Worm (Caenorhabditis elegans): Measurements from ENCODE around the gene set-15.
A peak's percentile ranks its signal among the peaks of the same experiment; 100 is the strongest.

Gene set-15

ce11 chrIV:4811863-4812262 is 31.8 kb upstream of the set-15 start, which contains the start of gene srw-95 (continued):
- TF ChIP-seq lin-26 (GFP tag; IDR thresholded peaks at IDR 0.05) (0 out of 2 replicates have a peak, but pooled peaks have one; percentile 18), snpc-1.3 (tag; optimal IDR thresholded peaks at IDR 0.05; ENCODE audit: insufficient read depth) (peak; percentile 19), cebp-1 (GFP tag; IDR thresholded peaks at IDR 0.05) (no peak), cebp-1 (tag; optimal IDR thresholded peaks at IDR 0.05) (peak; percentile 16), F33H1.4 (GFP tag; IDR thresholded peaks at IDR 0.05) (no peak), C17E4.6 (GFP tag; IDR thresholded peaks at IDR 0.05) (no peak), lin-54 (GFP tag; optimal IDR thresholded peaks at IDR 0.05) (peak; percentile 9), lin-40 (tag; optimal IDR thresholded peaks at IDR 0.05) (no peak), mcd-1 (GFP tag; IDR thresholded peaks at IDR 0.05) (peak; percentile 28; the same call in 1 of the 2 replicates), him-1 (tag; optimal IDR thresholded peaks at IDR 0.05) (no peak), madf-3 (GFP tag; IDR thresholded peaks at IDR 0.05) (0 out of 2 replicates have a peak, but pooled peaks have one; percentile 71), egl-44 (GFP tag; IDR thresholded peaks at IDR 0.05) (no peak), mel-28 (tag; optimal IDR thresholded peaks at IDR 0.05; ENCODE audit: borderline replicate concordance) (no peak)

ce11 chrIV:4810377-4810984 is 30.5 kb upstream of the set-15 start, which contains the start of gene eif-1.A:
TSS of gene eif-1.A (plus strand) at chrIV:4810934.
- TF ChIP-seq lsl-1 (GFP tag; optimal IDR thresholded peaks at IDR 0.05) (peak; percentile 39), efl-1 (GFP tag; optimal IDR thresholded peaks at IDR 0.05) (peak; percentile 5), dpl-1 (GFP tag; optimal IDR thresholded peaks at IDR 0.05) (peak; percentile 18), F23B12.7 (tag; optimal IDR thresholded peaks at IDR 0.05; ENCODE audit: insufficient read depth) (peak; percentile 62), F49E8.2 (tag; optimal IDR thresholded peaks at IDR 0.05; ENCODE audit: insufficient read depth) (peak; percentile 6), let-526 (GFP tag; IDR thresholded peaks at IDR 0.05) (no peak), C06A6.2 (GFP tag; conservative IDR thresholded peaks at IDR 0.05) (no peak), snpc-4 (GFP tag; optimal IDR thresholded peaks at IDR 0.05) (peak; percentile 33), snpc-4 (tag; optimal IDR thresholded peaks at IDR 0.05) (peak; percentile 0 to 84 (median 43)), rpc-1 (optimal IDR thresholded peaks at IDR 0.05) (peak; percentile 4), rpc-1 (tag; optimal IDR thresholded peaks at IDR 0.05) (no peak), D2030.7 (GFP tag; IDR thresholded peaks at IDR 0.05) (peak; percentile 46; the same call in 1 of the 2 replicates), K11D2.4 (GFP tag; IDR thresholded peaks at IDR 0.05) (no peak), cebp-1 (GFP tag; IDR thresholded peaks at IDR 0.05) (no peak), cebp-1 (tag; optimal IDR thresholded peaks at IDR 0.05) (peak; percentile 39), attf-5 (GFP tag; optimal IDR thresholded peaks at IDR 0.05) (peak; percentile 66), pbrm-1 (GFP tag; IDR thresholded peaks at IDR 0.05) (peak; percentile 27; the same call in 1 of the 2 replicates), ceh-79 (tag; optimal IDR thresholded peaks at IDR 0.05) (no peak), snpc-1.1 (tag; optimal IDR thresholded peaks at IDR 0.05; ENCODE audit: insufficient read depth) (peak; percentile 20), tbp1 (GFP tag; optimal IDR thresholded peaks at IDR 0.05) (peak; percentile 18), ztf-18 (tag; optimal IDR thresholded peaks at IDR 0.05) (peak; percentile 15), hmg-1.2 (GFP tag; IDR thresholded peaks at IDR 0.05) (peak; percentile 22; the same call in 1 of the 2 replicates), hlh-26 (GFP tag; conservative IDR thresholded peaks at IDR 0.05) (no peak), mcd-1 (GFP tag; IDR thresholded peaks at IDR 0.05) (peak; percentile 65), F33H1.4 (GFP tag; IDR thresholded peaks at IDR 0.05) (peak; percentile 41; the same call in 1 of the 2 replicates), lin-54 (GFP tag; optimal IDR thresholded peaks at IDR 0.05) (peak; percentile 23), let-607 (tag; optimal IDR thresholded peaks at IDR 0.05) (peak in 1 of 2 experiments; percentile 7), F37B4.10 (GFP tag; IDR thresholded peaks at IDR 0.05) (no peak), ceh-58 (GFP tag; IDR thresholded peaks at IDR 0.05) (no peak), Y79H2A.3 (GFP tag; conservative IDR thresholded peaks at IDR 0.05) (no peak)

Measured in whole organism, young adult.